Worm (Caenorhabditis elegans) whole organism, L3 larva: ENCODE data around the gene ndub-2.

Experiments
- ZK546.5 ChIP-seq: sonication (generic microtip); optimal IDR thresholded peaks from 2 replicates; lab custom pipeline; 2017; ENCODE audit warnings: missing biosample characterization, missing genetic modification characterization
- aly-2 ChIP-seq: fragments of 150-350 bp; optimal IDR thresholded peaks from 2 replicates; lab custom pipeline; 2014; ENCODE audit warnings: missing biosample characterization, missing genetic modification characterization
- ama-1 ChIP-seq: fragments of 150-350 bp; optimal IDR thresholded peaks from 2 replicates; lab custom pipeline; 2018
- ceh-28 ChIP-seq: fragments of 150-350 bp; optimal IDR thresholded peaks from 2 replicates; lab custom pipeline; 2014; ENCODE audit warnings: missing biosample characterization, missing genetic modification reagents, missing genetic modification characterization
- ceh-82 ChIP-seq: fragments of 150-350 bp; optimal IDR thresholded peaks from 2 replicates; lab custom pipeline; 2014; ENCODE audit warnings: missing biosample characterization, missing genetic modification characterization
- ceh-9 ChIP-seq: sonication (generic microtip); optimal IDR thresholded peaks from 2 replicates; lab custom pipeline; 2018; ENCODE audit warnings: missing biosample characterization, missing genetic modification characterization
- daf-12 ChIP-seq: fragments of 150-350 bp; optimal IDR thresholded peaks from 2 replicates; lab custom pipeline; 2014; ENCODE audit warnings: missing biosample characterization, missing genetic modification reagents, missing genetic modification characterization
- egl-27 ChIP-seq: sonication (generic microtip); optimal IDR thresholded peaks from 4 replicates; lab custom pipeline; 2017; ENCODE audit warnings: missing biosample characterization, missing genetic modification reagents, missing genetic modification characterization
- egl-5 ChIP-seq: fragments of 150-350 bp; optimal IDR thresholded peaks from 2 replicates; lab custom pipeline; 2017; ENCODE audit warnings: missing biosample characterization, missing genetic modification reagents, missing genetic modification characterization, inconsistent platforms
- elt-1 ChIP-seq: fragments of 150-350 bp; optimal IDR thresholded peaks from 2 replicates; lab custom pipeline; 2014; ENCODE audit warnings: missing biosample characterization, missing genetic modification characterization
- elt-2 ChIP-seq: sonication (generic microtip); optimal IDR thresholded peaks from 2 replicates; lab custom pipeline; 2016; ENCODE audit warnings: missing genetic modification reagents, mild to moderate bottlenecking, missing genetic modification characterization, missing compliant biosample characterization
- elt-3 ChIP-seq, 3 experiments: fragments of 150-350 bp in 1 of 3; sonication (generic microtip) in 2 of 3; optimal IDR thresholded peaks; 2 replicates in 2 of 3; 4 replicates in 1 of 3; lab custom pipeline; 2014 to 2017; ENCODE audit warnings: missing biosample characterization in 3 of 3, missing genetic modification characterization in 3 of 3
- eor-1 ChIP-seq, 2 experiments: fragments of 150-350 bp; optimal IDR thresholded peaks; 2 replicates each; lab custom pipeline; 2014 to 2018; ENCODE audit warnings: missing biosample characterization in 2 of 2, missing genetic modification characterization in 2 of 2
- fkh-10 ChIP-seq: sonication (generic microtip); optimal IDR thresholded peaks from 2 replicates; lab custom pipeline; 2017; ENCODE audit warnings: missing biosample characterization, missing genetic modification reagents, missing genetic modification characterization
- fkh-2 ChIP-seq: fragments of 150-350 bp; optimal IDR thresholded peaks from 2 replicates; lab custom pipeline; 2014; ENCODE audit warnings: missing biosample characterization, missing genetic modification reagents, missing genetic modification characterization
- hmg-11 ChIP-seq: sonication (generic microtip); optimal IDR thresholded peaks from 2 replicates; lab custom pipeline; 2016; ENCODE audit warnings: missing genetic modification characterization, missing compliant biosample characterization
- jun-1 ChIP-seq: fragments of 150-350 bp; optimal IDR thresholded peaks from 2 replicates; lab custom pipeline; 2014; ENCODE audit warnings: missing biosample characterization, missing genetic modification reagents, missing genetic modification characterization
- lin-15B ChIP-seq: fragments of 150-350 bp; optimal IDR thresholded peaks from 2 replicates; lab custom pipeline; 2014; ENCODE audit warnings: missing biosample characterization, missing genetic modification characterization
- lin-39 ChIP-seq: fragments of 150-350 bp; optimal IDR thresholded peaks from 2 replicates; lab custom pipeline; 2018; ENCODE audit warnings: missing biosample characterization, missing genetic modification reagents, missing genetic modification characterization
- mml-1 ChIP-seq: fragments of 150-350 bp; sonication (generic microtip); optimal IDR thresholded peaks from 3 replicates; lab custom pipeline; 2014; ENCODE audit warnings: missing biosample characterization, missing genetic modification characterization
- nfya-1 ChIP-seq: sonication (generic microtip); optimal IDR thresholded peaks from 2 replicates; lab custom pipeline; 2017; ENCODE audit warnings: missing genetic modification characterization, mild to moderate bottlenecking, missing compliant biosample characterization, antibody characterized with exemption, moderate library complexity; ENCODE audit not compliant: insufficient read depth
- nhr-11 ChIP-seq: fragments of 150-350 bp; optimal IDR thresholded peaks from 2 replicates; lab custom pipeline; 2014; ENCODE audit warnings: missing biosample characterization, missing genetic modification characterization
- nhr-12 ChIP-seq: fragments of 150-350 bp; optimal IDR thresholded peaks from 2 replicates; lab custom pipeline; 2014; ENCODE audit warnings: missing biosample characterization, missing genetic modification characterization
- nhr-237 ChIP-seq: fragments of 150-350 bp; optimal IDR thresholded peaks from 2 replicates; lab custom pipeline; 2014; ENCODE audit warnings: missing biosample characterization, missing genetic modification characterization
- nhr-25 ChIP-seq: sonication (generic microtip); optimal IDR thresholded peaks from 2 replicates; lab custom pipeline; 2017; ENCODE audit warnings: missing biosample characterization, missing genetic modification characterization
- nhr-43 ChIP-seq: sonication (generic microtip); optimal IDR thresholded peaks from 2 replicates; lab custom pipeline; 2016; ENCODE audit warnings: mild to moderate bottlenecking, missing genetic modification characterization, missing compliant biosample characterization; ENCODE audit not compliant: poor library complexity, severe bottlenecking
- nhr-76 ChIP-seq: fragments of 150-350 bp; sonication (generic microtip); optimal IDR thresholded peaks from 5 replicates; lab custom pipeline; 2014; ENCODE audit warnings: missing biosample characterization, missing genetic modification characterization
- nhr-77 ChIP-seq: fragments of 150-350 bp; optimal IDR thresholded peaks from 2 replicates; lab custom pipeline; 2014; ENCODE audit warnings: missing biosample characterization, missing genetic modification characterization
- pha-4 ChIP-seq: fragments of 150-350 bp; optimal IDR thresholded peaks from 2 replicates; lab custom pipeline; 2014; ENCODE audit warnings: missing biosample characterization, missing genetic modification reagents, missing genetic modification characterization
- pqm-1 ChIP-seq: fragments of 150-350 bp; optimal IDR thresholded peaks from 2 replicates; lab custom pipeline; 2017; ENCODE audit warnings: missing biosample characterization, missing genetic modification characterization, inconsistent platforms
- skn-1 ChIP-seq: fragments of 150-350 bp; optimal IDR thresholded peaks from 2 replicates; lab custom pipeline; 2014; ENCODE audit warnings: missing biosample characterization, missing genetic modification characterization
- snpc-4 ChIP-seq: fragments of 150-350 bp; optimal IDR thresholded peaks from 2 replicates; lab custom pipeline; 2014; ENCODE audit warnings: missing biosample characterization, missing genetic modification characterization
- tbx-2 ChIP-seq: sonication (generic microtip); optimal IDR thresholded peaks from 2 replicates; lab custom pipeline; 2016; ENCODE audit warnings: mild to moderate bottlenecking, missing genetic modification characterization, missing compliant biosample characterization
- unc-39 ChIP-seq: sonication (generic microtip); optimal IDR thresholded peaks from 4 replicates; lab custom pipeline; 2017; ENCODE audit warnings: missing biosample characterization, missing genetic modification characterization
- unc-62 ChIP-seq: fragments of 150-350 bp; sonication (generic microtip); optimal IDR thresholded peaks from 4 replicates; lab custom pipeline; 2014; ENCODE audit warnings: missing biosample characterization, missing genetic modification reagents, missing genetic modification characterization
- zag-1 ChIP-seq: fragments of 150-350 bp; optimal IDR thresholded peaks from 2 replicates; lab custom pipeline; 2014; ENCODE audit warnings: missing biosample characterization, missing genetic modification characterization
- ztf-11 ChIP-seq: fragments of 150-350 bp; optimal IDR thresholded peaks from 2 replicates; lab custom pipeline; 2014; ENCODE audit warnings: missing biosample characterization, missing genetic modification characterization
- ztf-4 ChIP-seq: fragments of 150-350 bp; optimal IDR thresholded peaks from 2 replicates; lab custom pipeline; 2014; ENCODE audit warnings: missing biosample characterization, missing genetic modification characterization

The ndub-2 gene

DNA sequence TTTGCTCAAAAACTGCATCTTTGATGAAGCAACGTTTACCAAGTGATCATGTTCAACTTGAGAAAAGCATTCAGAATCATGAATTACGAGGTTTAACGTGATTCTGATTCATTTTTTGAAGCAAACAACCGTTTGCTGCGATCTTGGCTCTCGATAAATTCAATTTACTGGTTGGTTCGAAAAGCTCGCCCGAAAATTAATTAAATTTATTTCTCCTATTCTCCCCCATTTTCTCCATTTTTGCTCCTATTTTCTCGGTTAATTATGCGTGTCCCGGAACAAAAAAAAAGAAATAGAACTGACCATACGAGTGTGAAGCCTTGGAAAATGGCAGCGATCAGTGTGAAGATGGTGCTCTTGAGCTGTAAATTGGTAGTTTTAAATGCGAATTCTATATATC lies 39.3 kb upstream of the ndub-2 start:
- TF ChIP-seq eor-1 (tag; optimal IDR thresholded peaks at IDR 0.05; lab: Kevin White, UChicago), result no peak
- TF ChIP-seq nhr-12 (tag; lab: Kevin White, UChicago), result no peak
- TF ChIP-seq nhr-43 (tag; lab: Kevin White, UChicago), result no peak
- TF ChIP-seq zag-1, result no peak
- no peak for TF ChIP-seq aly-2 (tag; lab: Kevin White, UChicago)
- TF ChIP-seq egl-5 (tag; lab: Kevin White, UChicago), result no peak
- no peak for TF ChIP-seq nhr-25 (tag; lab: Kevin White, UChicago)
- TF ChIP-seq skn-1 (tag; lab: Kevin White, UChicago), result no peak
- no peak for TF ChIP-seq hmg-11 (tag; lab: Kevin White, UChicago)
- TF ChIP-seq daf-12 (tag; lab: Kevin White, UChicago), result no peak
- no peak for TF ChIP-seq egl-27
- no peak for TF ChIP-seq unc-39 (tag; lab: Kevin White, UChicago)
- no peak for TF ChIP-seq ceh-9 (tag; lab: Kevin White, UChicago)
- TF ChIP-seq pqm-1, result no peak
- TF ChIP-seq mml-1, result no peak

- TF ChIP-seq egl-27 (no peak), lin-39 (peak; percentile 61), ztf-4 (no peak)
Measured at ce11 chrII:8959081-8959480, 37.1 kb upstream of the ndub-2 start.

DNA sequence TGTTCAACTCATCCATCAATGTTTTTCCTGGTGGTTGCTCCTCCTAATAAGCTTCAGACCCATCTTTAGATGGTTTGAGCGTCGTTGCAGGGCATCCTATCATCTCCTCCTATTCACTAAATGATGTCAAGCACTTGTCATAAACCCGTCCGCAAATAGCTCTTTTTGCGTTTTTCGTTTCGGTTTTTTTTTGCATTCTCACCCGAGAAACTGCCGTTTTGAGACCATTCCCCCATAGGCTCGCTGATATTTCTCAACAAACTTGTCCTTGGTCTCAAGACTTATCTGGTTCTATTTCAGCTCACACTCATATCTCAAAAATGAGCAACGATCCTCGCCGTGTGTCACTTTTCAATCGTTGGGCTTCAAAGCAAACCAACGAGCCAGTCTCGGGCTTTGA lies 35.8 kb upstream of the ndub-2 start, which contains the start of gene cal-2:
Gene cal-2, plus strand, starts transcription at position 301 of the 400 bp plus-strand sequence.
- no peak for TF ChIP-seq unc-62 (GFP tag; lab: Kevin White, UChicago)
- TF ChIP-seq nhr-77, result no peak
- TF ChIP-seq ama-1, result no peak
- TF ChIP-seq nhr-25 (tag; lab: Kevin White, UChicago), result no peak
- TF ChIP-seq eor-1 (tag; optimal IDR thresholded peaks at IDR 0.05; lab: Kevin White, UChicago), result no peak
- TF ChIP-seq, all 47 proteins: peak for 0

DNA sequence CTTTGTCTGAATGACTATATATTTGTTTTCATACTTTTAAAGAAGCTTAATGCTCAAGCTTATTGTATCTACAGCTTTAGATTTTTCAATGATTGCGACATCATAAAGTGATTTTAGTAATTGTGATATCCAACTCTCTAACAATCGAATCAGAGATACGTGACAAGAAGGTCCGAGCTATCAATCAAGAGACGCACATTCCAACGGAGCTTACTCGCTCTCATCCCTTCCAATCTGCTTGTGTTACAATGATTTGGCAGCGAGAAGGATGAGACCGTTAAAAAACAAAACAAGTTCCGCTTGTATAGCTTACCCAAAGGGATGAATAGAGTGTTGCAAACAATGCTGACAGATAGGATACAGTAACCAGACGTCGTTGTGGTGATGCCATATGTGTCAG lies 34.7 kb upstream of the ndub-2 start:
- TF ChIP-seq ceh-28, result no peak
- TF ChIP-seq ceh-82 (tag; lab: Kevin White, UChicago), result no peak
- TF ChIP-seq fkh-2, result no peak
- TF ChIP-seq nfya-1, result no peak
- no peak for TF ChIP-seq unc-62 (GFP tag; lab: Kevin White, UChicago)
- peak; percentile 74 for TF ChIP-seq lin-39
- no peak for TF ChIP-seq nhr-76 (tag; lab: Kevin White, UChicago)
- no peak for TF ChIP-seq tbx-2
- TF ChIP-seq, all 47 proteins: peak for 1

- TF ChIP-seq aly-2 (tag; lab: Kevin White, UChicago), result no peak
- TF ChIP-seq nfya-1, result peak; percentile 22
- TF ChIP-seq pqm-1, result no peak
- TF ChIP-seq elt-2 (tag; lab: Kevin White, UChicago), result no peak
- no peak for TF ChIP-seq mml-1
- TF ChIP-seq tbx-2, result no peak
- peak; percentile 96 for TF ChIP-seq egl-5 (tag; lab: Kevin White, UChicago)
- no peak for TF ChIP-seq nhr-237 (tag; lab: Kevin White, UChicago)
- TF ChIP-seq jun-1 (tag; lab: Kevin White, UChicago), result no peak
- no peak for TF ChIP-seq egl-27
- TF ChIP-seq nhr-43 (tag; lab: Kevin White, UChicago), result no peak
- no peak for TF ChIP-seq snpc-4 (tag; lab: Kevin White, UChicago)
- TF ChIP-seq lin-39, result peak; percentile 42
- TF ChIP-seq ztf-11 (tag; lab: Kevin White, UChicago), result no peak
Measured at ce11 chrII:8962206-8962605, 34.0 kb upstream of the ndub-2 start.

DNA sequence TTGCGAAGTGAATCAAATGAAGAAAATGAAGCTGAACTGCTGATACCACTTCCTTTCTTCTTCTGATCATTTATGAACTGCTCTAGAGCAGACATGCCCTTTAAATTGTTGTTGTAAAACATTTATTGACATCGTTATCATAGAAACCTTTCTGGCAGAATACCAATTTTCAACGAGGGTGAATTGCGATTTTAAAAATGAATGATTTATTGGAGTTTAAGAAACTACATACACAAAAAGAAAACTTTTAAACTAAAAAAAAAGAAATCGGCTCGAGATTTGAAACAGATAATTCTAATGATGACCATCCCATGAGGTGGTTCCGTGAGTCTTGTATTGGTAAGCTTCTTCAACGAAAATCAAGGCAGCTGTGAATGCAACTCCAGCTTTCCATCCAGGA lies 32.1 kb upstream of the ndub-2 start, which contains the start of gene sftd-3:
Gene sftd-3, minus strand, starts transcription at position 101 of the 400 bp plus-strand sequence.
- TF ChIP-seq ztf-4, result no peak
- TF ChIP-seq nhr-11 (tag; lab: Kevin White, UChicago), result no peak
- no peak for TF ChIP-seq ztf-11 (tag; lab: Kevin White, UChicago)
- TF ChIP-seq lin-15B (tag; lab: Kevin White, UChicago), result no peak
- no peak for TF ChIP-seq fkh-2
- TF ChIP-seq nhr-77, result no peak
- no peak for TF ChIP-seq ZK546.5 (tag; lab: Kevin White, UChicago)
- TF ChIP-seq unc-62 (GFP tag; lab: Kevin White, UChicago), result no peak
- TF ChIP-seq fkh-10 (GFP tag; lab: Kevin White, UChicago), result no peak
- no peak for TF ChIP-seq egl-27
- TF ChIP-seq elt-1, result no peak
- no peak for TF ChIP-seq tbx-2
- TF ChIP-seq elt-3 (tag; optimal IDR thresholded peaks at IDR 0.05; lab: Kevin White, UChicago), result no peak
- no peak for TF ChIP-seq hmg-11 (tag; lab: Kevin White, UChicago)
- no peak for TF ChIP-seq aly-2 (tag; lab: Kevin White, UChicago)
- TF ChIP-seq pha-4 (tag; lab: Kevin White, UChicago), result no peak
- no peak for TF ChIP-seq nhr-25 (tag; lab: Kevin White, UChicago)
